Worm (Caenorhabditis elegans) whole organism, young adult: Measurements from ENCODE around the gene C07D10.5.

Experiments
- C06A6.2 ChIP-seq: fragments of 200-800 bp; sonication (Bioruptor generic); conservative IDR thresholded peaks from 2 replicates; pipeline ENCODE4 v1.3.6; 2022; ENCODE audit warnings: missing genetic modification characterization, missing compliant biosample characterization
- D2030.7 ChIP-seq: fragments of 200-800 bp; sonication (Bioruptor generic); IDR thresholded peaks from 2 replicates; pipeline ENCODE4 v1.3.6; 2022; ENCODE audit warnings: missing genetic modification reagents, missing genetic modification characterization, missing compliant biosample characterization
- F10E7.11 ChIP-seq: sonication (generic microtip); optimal IDR thresholded peaks from 2 replicates; lab custom pipeline; 2017; ENCODE audit warnings: mild to moderate bottlenecking, missing genetic modification characterization, moderate library complexity, missing compliant biosample characterization
- K12H6.12 ChIP-seq: fragments of 200-800 bp; sonication (Bioruptor generic); optimal IDR thresholded peaks from 2 replicates; lab custom pipeline; 2018; ENCODE audit warnings: mild to moderate bottlenecking, missing genetic modification characterization, missing compliant biosample characterization
- T07F8.4 ChIP-seq: sonication (generic microtip); optimal IDR thresholded peaks from 2 replicates; lab custom pipeline; 2016; ENCODE audit warnings: mild to moderate bottlenecking, missing genetic modification characterization, moderate library complexity, missing compliant biosample characterization
- aptf-2 ChIP-seq: fragments of 200-800 bp; sonication (Bioruptor generic); conservative IDR thresholded peaks from 2 replicates; pipeline ENCODE4 v1.3.6; 2022; ENCODE audit warnings: missing genetic modification reagents, missing genetic modification characterization, missing compliant biosample characterization
- aptf-3 ChIP-seq: fragments of 200-800 bp; sonication (Bioruptor generic); IDR thresholded peaks from 2 replicates; pipeline ENCODE4 v1.3.6; 2022; ENCODE audit warnings: missing genetic modification characterization, missing compliant biosample characterization
- cebp-1 ChIP-seq, 2 experiments: fragments of 200-800 bp in 1 of 2; sonication (Bioruptor generic) in 1 of 2; sonication (generic microtip) in 1 of 2; IDR thresholded peaks in 1 of 2; optimal IDR thresholded peaks in 1 of 2; 2 replicates each; pipeline versions ENCODE4 v1.3.6 to Lab custom; 2017 to 2022; ENCODE audit warnings: missing compliant biosample characterization in 2 of 2, missing genetic modification characterization in 2 of 2, mild to moderate bottlenecking in 1 of 2, missing genetic modification reagents in 1 of 2, moderate library complexity in 1 of 2
- ceh-27 ChIP-seq: fragments of 200-800 bp; sonication (Bioruptor generic); optimal IDR thresholded peaks from 2 replicates; lab custom pipeline; 2018; ENCODE audit warnings: mild to moderate bottlenecking, missing genetic modification characterization, moderate library complexity, missing compliant biosample characterization
- ceh-91 ChIP-seq: fragments of 200-800 bp; sonication (Bioruptor generic); IDR thresholded peaks from 2 replicates; pipeline ENCODE4 v1.3.6; 2022; ENCODE audit warnings: missing genetic modification reagents, missing genetic modification characterization, missing compliant biosample characterization
- efl-1 ChIP-seq: fragments of 150-350 bp; optimal IDR thresholded peaks from 2 replicates; lab custom pipeline; 2014; ENCODE audit warnings: missing biosample characterization, missing genetic modification reagents, missing genetic modification characterization
- egl-44 ChIP-seq: fragments of 200-800 bp; sonication (Bioruptor generic); IDR thresholded peaks from 2 replicates; pipeline ENCODE4 v1.3.6; 2022; ENCODE audit warnings: missing genetic modification reagents, missing genetic modification characterization, missing compliant biosample characterization
- gei-17 ChIP-seq: fragments of 200-800 bp; sonication (Bioruptor generic); optimal IDR thresholded peaks from 2 replicates; lab custom pipeline; 2018; ENCODE audit warnings: mild to moderate bottlenecking, missing genetic modification characterization, missing compliant biosample characterization
- him-1 ChIP-seq: sonication (generic microtip); optimal IDR thresholded peaks from 2 replicates; lab custom pipeline; 2016; ENCODE audit warnings: missing genotype, missing genetic modification reagents, missing genetic modification characterization, missing compliant biosample characterization
- hlh-12 ChIP-seq: sonication (generic microtip); optimal IDR thresholded peaks from 2 replicates; lab custom pipeline; 2016; ENCODE audit warnings: missing genetic modification characterization, missing compliant biosample characterization
- hmg-1.2 ChIP-seq: fragments of 200-800 bp; sonication (Bioruptor generic); IDR thresholded peaks from 2 replicates; pipeline ENCODE4 v1.3.6; 2022; ENCODE audit warnings: missing genetic modification reagents, missing genetic modification characterization, missing compliant biosample characterization
- hrde-1 ChIP-seq: sonication (generic microtip); optimal IDR thresholded peaks from 2 replicates; lab custom pipeline; 2016; ENCODE audit warnings: missing genetic modification characterization, mild to moderate bottlenecking, missing compliant biosample characterization, moderate library complexity, missing genotype, missing genetic modification reagents, borderline replicate concordance
- hsf-1 ChIP-seq: fragments of 200-800 bp; sonication (Bioruptor generic); IDR thresholded peaks from 2 replicates; pipeline ENCODE4 v1.3.6; 2022; ENCODE audit warnings: missing genetic modification reagents, missing genetic modification characterization, missing compliant biosample characterization
- let-607 ChIP-seq, 2 experiments: fragments of 200-800 bp in 1 of 2; sonication (Bioruptor generic) in 1 of 2; sonication (generic microtip) in 1 of 2; optimal IDR thresholded peaks; 2 replicates each; lab custom pipeline; 2016 to 2018; ENCODE audit warnings: mild to moderate bottlenecking in 2 of 2, missing compliant biosample characterization in 2 of 2, missing genetic modification characterization in 2 of 2, moderate library complexity in 2 of 2, missing genotype in 1 of 2
- lin-26 ChIP-seq: fragments of 200-800 bp; sonication (Bioruptor generic); IDR thresholded peaks from 2 replicates; pipeline ENCODE4 v1.3.6; 2022; ENCODE audit warnings: missing genetic modification reagents, missing genetic modification characterization, missing compliant biosample characterization
- lsl-1 ChIP-seq: fragments of 200-800 bp; sonication (Bioruptor generic); optimal IDR thresholded peaks from 2 replicates; lab custom pipeline; 2018; ENCODE audit warnings: mild to moderate bottlenecking, missing genetic modification characterization, moderate library complexity, missing compliant biosample characterization
- madf-10 ChIP-seq: sonication (generic microtip); optimal IDR thresholded peaks from 2 replicates; lab custom pipeline; 2016; ENCODE audit warnings: mild to moderate bottlenecking, missing genetic modification characterization, missing compliant biosample characterization
- madf-6 ChIP-seq: fragments of 200-800 bp; sonication (Bioruptor generic); IDR thresholded peaks from 2 replicates; pipeline ENCODE4 v1.3.6; 2022; ENCODE audit warnings: missing genetic modification reagents, missing genetic modification characterization, missing compliant biosample characterization
- madf-8 ChIP-seq: fragments of 200-800 bp; sonication (Bioruptor generic); conservative IDR thresholded peaks from 2 replicates; pipeline ENCODE4 v1.3.6; 2022; ENCODE audit warnings: missing genetic modification reagents, missing genetic modification characterization, missing compliant biosample characterization
- nhr-90 ChIP-seq: sonication (generic microtip); optimal IDR thresholded peaks from 2 replicates; lab custom pipeline; 2016; ENCODE audit warnings: missing genotype, mild to moderate bottlenecking, missing genetic modification characterization, missing compliant biosample characterization
- snpc-3.4 ChIP-seq: sonication (generic microtip); optimal IDR thresholded peaks from 2 replicates; lab custom pipeline; 2017; ENCODE audit warnings: missing genetic modification characterization, mild to moderate bottlenecking, missing compliant biosample characterization, antibody characterized with exemption, moderate library complexity, missing genotype, missing genetic modification reagents
- somi-1 ChIP-seq: fragments of 200-800 bp; sonication (Bioruptor generic); optimal IDR thresholded peaks from 2 replicates; lab custom pipeline; 2018; ENCODE audit warnings: mild to moderate bottlenecking, missing genetic modification characterization, missing compliant biosample characterization
- tbp1 ChIP-seq: fragments of 200-800 bp; sonication (Bioruptor generic); optimal IDR thresholded peaks from 2 replicates; lab custom pipeline; 2018; ENCODE audit warnings: mild to moderate bottlenecking, missing genetic modification characterization, missing compliant biosample characterization
- ztf-22 ChIP-seq: fragments of 200-800 bp; sonication (Bioruptor generic); optimal IDR thresholded peaks from 2 replicates; lab custom pipeline; 2018; ENCODE audit warnings: mild to moderate bottlenecking, missing genetic modification characterization, moderate library complexity, missing compliant biosample characterization
- ztf-26 ChIP-seq: sonication (generic microtip); optimal IDR thresholded peaks from 2 replicates; lab custom pipeline; 2017; ENCODE audit warnings: missing genetic modification characterization, missing compliant biosample characterization

Gene C07D10.5

DNA sequence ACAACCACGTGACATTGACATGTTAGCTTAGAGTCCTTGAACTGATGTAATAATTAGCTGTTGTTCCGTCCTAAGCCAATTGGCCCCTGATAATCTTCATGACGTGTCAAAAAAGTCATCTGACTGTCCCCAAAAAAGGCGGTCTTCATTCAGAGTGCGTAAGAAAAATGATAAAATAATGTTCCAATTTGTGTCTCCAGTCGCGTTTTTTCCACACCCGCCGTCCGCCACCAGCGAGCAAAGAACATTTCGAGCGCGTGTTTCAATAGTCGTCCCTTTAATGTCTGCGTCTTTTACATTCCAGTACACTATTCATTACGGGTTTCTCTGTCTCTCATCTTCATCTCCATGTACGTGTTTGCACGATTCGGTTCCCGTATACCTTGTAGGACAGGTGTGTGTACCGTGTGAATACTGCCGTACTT, 43.9 kb upstream of the C07D10.5 start (continued):
- TF ChIP-seq cebp-1 (GFP tag; IDR thresholded peaks at IDR 0.05; lab: Robert Waterston, UW) (peak; percentile 44; the same call in 1 of the 2 replicates), cebp-1 (tag; optimal IDR thresholded peaks at IDR 0.05; lab: Kevin White, UChicago) (no peak), nhr-90 (peak; percentile 70), hsf-1 (GFP tag; lab: Robert Waterston, UW) (no peak), let-607 (tag; optimal IDR thresholded peaks at IDR 0.05; lab: Kevin White, UChicago) (peak; percentile 42 to 60), madf-8 (GFP tag; lab: Robert Waterston, UW) (no peak), tbp1 (peak; percentile 27), K12H6.12 (tag; lab: Kevin White, UChicago) (peak; percentile 74), madf-6 (no peak), ceh-27 (GFP tag; lab: Kevin White, UChicago) (no peak), madf-10 (tag; lab: Kevin White, UChicago) (peak; percentile 18), hmg-1.2 (peak; percentile 91), hrde-1 (no peak), aptf-2 (GFP tag; lab: Robert Waterston, UW) (0 out of 2 replicates have a peak, but pooled peaks have one; percentile 10), C06A6.2 (GFP tag; lab: Robert Waterston, UW) (peak; percentile 76)

DNA sequence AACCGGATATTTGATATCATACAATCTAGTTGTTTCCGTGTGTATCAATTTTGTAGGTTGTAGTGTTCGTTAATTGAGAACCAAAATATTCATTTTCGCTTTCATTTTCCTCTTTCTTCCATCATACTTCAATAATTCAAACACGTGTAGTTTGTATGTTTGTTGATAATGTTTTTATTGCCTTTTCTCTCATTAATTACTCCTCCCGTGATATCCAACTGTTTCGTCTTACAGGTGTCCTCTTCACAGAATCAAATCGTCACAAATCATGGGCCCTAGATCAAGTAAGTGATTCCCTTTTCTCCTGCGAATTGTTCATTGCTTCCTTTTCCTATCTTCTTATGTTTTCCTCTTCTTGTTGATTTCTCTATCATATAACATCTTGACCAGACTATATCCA, 42.4 kb upstream of the C07D10.5 start, which contains the start of gene nhr-21:
nhr-21 (plus strand) TSS at position 235 of the 400 bp plus-strand sequence.
- TF ChIP-seq gei-17 (GFP tag; lab: Kevin White, UChicago) (no peak), somi-1 (GFP tag; lab: Kevin White, UChicago) (peak; percentile 9)

DNA sequence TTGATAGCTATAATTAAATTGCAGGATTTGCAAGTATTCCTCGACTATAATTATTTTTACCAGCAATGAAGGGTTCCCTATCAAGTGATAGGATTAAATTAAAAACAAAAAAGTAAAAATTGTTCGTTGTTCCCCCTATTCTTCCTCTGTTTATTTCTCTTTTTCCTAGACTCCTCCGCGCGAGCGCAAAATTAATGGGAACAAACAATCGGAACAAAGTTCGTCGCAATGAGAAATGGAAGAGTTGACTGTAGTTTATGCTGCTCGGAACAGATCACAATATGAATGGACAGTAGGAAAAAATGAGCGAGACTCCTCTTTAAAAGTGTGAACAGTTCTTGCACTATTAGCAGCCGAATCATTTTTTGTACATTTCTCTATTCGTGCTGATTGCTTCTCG, 40.7 kb upstream of the C07D10.5 start:
- no peak for TF ChIP-seq cebp-1 (GFP tag; IDR thresholded peaks at IDR 0.05; lab: Robert Waterston, UW)
- TF ChIP-seq cebp-1 (tag; optimal IDR thresholded peaks at IDR 0.05; lab: Kevin White, UChicago), result no peak
- no peak for TF ChIP-seq snpc-3.4 (tag; lab: Kevin White, UChicago)
- TF ChIP-seq hlh-12, result no peak
- TF ChIP-seq aptf-3 (GFP tag; lab: Robert Waterston, UW), result no peak
- TF ChIP-seq F10E7.11, result no peak
- TF ChIP-seq ztf-22 (GFP tag; lab: Kevin White, UChicago), result no peak
- no peak for TF ChIP-seq lsl-1 (GFP tag; lab: Kevin White, UChicago)
- no peak for TF ChIP-seq T07F8.4 (tag; lab: Kevin White, UChicago)
- TF ChIP-seq gei-17 (GFP tag; lab: Kevin White, UChicago), result no peak
- no peak for TF ChIP-seq efl-1 (GFP tag; lab: Kevin White, UChicago)
- TF ChIP-seq egl-44 (GFP tag; lab: Robert Waterston, UW), result no peak
- TF ChIP-seq D2030.7 (GFP tag; lab: Robert Waterston, UW), result no peak
- TF ChIP-seq, all 124 proteins: peak for 0

DNA sequence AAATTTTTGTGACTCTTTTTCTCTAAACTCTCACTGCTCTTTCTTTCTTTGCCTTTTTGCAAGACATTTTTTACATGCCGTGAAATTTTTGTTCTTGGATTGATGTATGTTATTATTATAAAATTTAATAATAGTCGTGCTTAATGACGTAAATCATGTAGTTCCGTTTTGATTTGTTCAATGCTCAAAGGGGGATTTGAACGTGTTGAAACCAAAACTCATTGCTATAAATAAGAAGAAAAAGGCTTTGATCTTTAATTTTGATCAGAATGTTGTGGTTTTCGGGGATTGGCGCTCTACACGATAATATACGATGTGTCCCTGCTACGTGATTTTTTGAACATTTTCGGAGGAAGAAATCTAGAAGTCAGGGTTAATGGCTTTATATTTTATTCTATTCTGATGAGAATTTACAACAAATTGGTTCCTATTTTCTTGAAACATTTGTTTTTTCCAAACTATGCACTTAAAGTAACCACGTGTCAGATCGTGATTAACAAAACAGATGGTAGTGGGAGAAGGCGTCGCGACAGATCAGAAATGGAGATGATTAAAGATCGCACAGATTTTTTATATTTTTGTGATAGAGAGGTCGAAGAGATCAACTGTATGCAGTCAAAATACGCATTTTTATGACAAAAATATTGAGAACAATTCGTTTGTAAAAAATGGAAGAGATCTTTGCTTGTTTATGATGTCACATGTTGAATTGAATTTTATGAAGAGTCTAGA, 39.6 kb upstream of the C07D10.5 start:
- no peak for TF ChIP-seq him-1 (tag; lab: Kevin White, UChicago)
- peak; percentile 6 for TF ChIP-seq ztf-26

DNA sequence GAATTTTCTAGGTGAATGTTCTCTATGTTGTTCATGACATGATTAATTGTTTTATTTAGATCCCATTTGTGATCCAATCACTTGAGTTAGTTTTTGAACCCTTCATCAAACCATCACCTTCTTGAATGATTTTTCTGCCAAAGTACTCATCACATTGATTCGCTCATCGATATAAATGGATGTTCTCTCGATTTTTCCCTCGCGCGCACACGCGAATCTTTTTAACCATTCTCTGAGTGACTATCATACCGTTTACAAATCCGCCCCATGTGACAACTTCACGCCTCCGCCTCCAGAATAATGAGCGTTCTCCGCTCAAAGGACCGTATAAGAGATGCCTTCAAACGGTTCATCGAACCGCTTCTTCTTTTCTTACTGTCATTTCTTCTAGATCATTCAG, 38.5 kb upstream of the C07D10.5 start:
- TF ChIP-seq C06A6.2 (GFP tag; lab: Robert Waterston, UW) (peak; percentile 49; the same call in 1 of the 2 replicates), lin-26 (GFP tag; lab: Robert Waterston, UW) (peak; percentile 39; the same call in 1 of the 2 replicates), ceh-91 (GFP tag; lab: Robert Waterston, UW) (no peak)
- TF ChIP-seq, all 124 proteins: peak for 2
